Worm (Caenorhabditis elegans) whole organism, midembryonic: Measurements from ENCODE around the gene T25F10.4.

Source experiments
- T22C8.4 ChIP-seq: fragments of 200-800 bp; sonication (Bioruptor generic); IDR thresholded peaks from 2 replicates; pipeline ENCODE4 v1.3.6; 2022; ENCODE audit warnings: missing genetic modification characterization, missing compliant biosample characterization
- cog-1 ChIP-seq: sonication (generic microtip); optimal IDR thresholded peaks from 2 replicates; lab custom pipeline; 2016; ENCODE audit warnings: missing genetic modification characterization, missing compliant biosample characterization
- flt-1 ChIP-seq: fragments of 200-800 bp; sonication (Bioruptor generic); IDR thresholded peaks from 2 replicates; pipeline ENCODE4 v1.3.6; 2022; ENCODE audit warnings: missing genetic modification characterization, missing compliant biosample characterization
- klf-2 ChIP-seq: fragments of 200-800 bp; sonication (Bioruptor generic); conservative IDR thresholded peaks from 2 replicates; pipeline ENCODE4 v1.3.6; 2022; ENCODE audit warnings: missing genetic modification reagents, missing genetic modification characterization, missing compliant biosample characterization
- med-1 ChIP-seq: sonication (generic microtip); optimal IDR thresholded peaks from 2 replicates; lab custom pipeline; 2017; ENCODE audit warnings: missing genetic modification characterization, mild to moderate bottlenecking, missing compliant biosample characterization, antibody characterized with exemption, missing genetic modification reagents; ENCODE audit not compliant: insufficient read depth
- ref-1 ChIP-seq: fragments of 200-800 bp; sonication (Bioruptor generic); conservative IDR thresholded peaks from 2 replicates; pipeline ENCODE4 v1.3.6; 2022; ENCODE audit warnings: missing genetic modification reagents, missing genetic modification characterization, missing compliant biosample characterization
- tab-1 ChIP-seq: fragments of 200-800 bp; sonication (Bioruptor generic); IDR thresholded peaks from 2 replicates; pipeline ENCODE4 v1.3.6; 2022; ENCODE audit warnings: missing genetic modification characterization, missing compliant biosample characterization
- ztf-23 ChIP-seq: fragments of 200-800 bp; sonication (Bioruptor generic); IDR thresholded peaks from 2 replicates; pipeline ENCODE4 v1.3.6; 2022; ENCODE audit warnings: missing genetic modification reagents, missing genetic modification characterization, missing compliant biosample characterization
- ztf-29 ChIP-seq: fragments of 200-800 bp; sonication (Bioruptor generic); IDR thresholded peaks from 2 replicates; pipeline ENCODE4 v1.3.6; 2022; ENCODE audit warnings: missing genetic modification reagents, missing genetic modification characterization, missing compliant biosample characterization

T25F10.4 gene

ce11 chrV:6780166-6780565 lies 17.9 kb upstream of the T25F10.4 start, which contains the start of gene ZC404.15:
ZC404.15 (plus strand) TSS chrV:6780466.
- TF ChIP-seq klf-2 (no peak), tab-1 (GFP tag; lab: Robert Waterston, UW) (no peak), flt-1 (GFP tag; lab: Robert Waterston, UW) (no peak), cog-1 (tag; lab: Kevin White, UChicago) (no peak), med-1 (no peak), ztf-23 (no peak), ref-1 (no peak)

- TF ChIP-seq flt-1 (GFP tag; lab: Robert Waterston, UW) (no peak), med-1 (no peak)
Observed at ce11 chrV:6778457-6778856, 16.2 kb upstream of the T25F10.4 start.

- no peak for TF ChIP-seq ztf-29 (GFP tag; lab: Robert Waterston, UW)
- TF ChIP-seq med-1 = no peak
- no peak for TF ChIP-seq flt-1 (GFP tag; lab: Robert Waterston, UW)
- TF ChIP-seq T22C8.4 (GFP tag; lab: Robert Waterston, UW) = no peak
- no peak for TF ChIP-seq cog-1 (tag; lab: Kevin White, UChicago)
- TF ChIP-seq ref-1 = no peak
- no peak for TF ChIP-seq ztf-23
- TF ChIP-seq klf-2 = no peak
- TF ChIP-seq tab-1 (GFP tag; lab: Robert Waterston, UW) = no peak
Observed at ce11 chrV:6775708-6776107, 13.4 kb upstream of the T25F10.4 start, which contains the start of gene srh-28. srh-28 (minus strand) TSS chrV:6775808.

ce11 chrV:6773735-6774134 lies 11.5 kb upstream of the T25F10.4 start, which contains the start of gene ZC404.16:
ZC404.16 (minus strand) TSS chrV:6773835.
- TF ChIP-seq ref-1 (no peak), tab-1 (GFP tag; lab: Robert Waterston, UW) (no peak), cog-1 (tag; lab: Kevin White, UChicago) (no peak), med-1 (no peak), ztf-23 (no peak), flt-1 (GFP tag; lab: Robert Waterston, UW) (no peak), klf-2 (no peak), T22C8.4 (GFP tag; lab: Robert Waterston, UW) (no peak), ztf-29 (GFP tag; lab: Robert Waterston, UW) (no peak)

- TF ChIP-seq T22C8.4 (GFP tag; lab: Robert Waterston, UW) (no peak), tab-1 (GFP tag; lab: Robert Waterston, UW) (no peak), med-1 (no peak), ztf-23 (no peak), cog-1 (tag; lab: Kevin White, UChicago) (no peak), flt-1 (GFP tag; lab: Robert Waterston, UW) (no peak), ref-1 (no peak), klf-2 (no peak), ztf-29 (GFP tag; lab: Robert Waterston, UW) (no peak)
Observed at ce11 chrV:6771645-6772044, 9.4 kb upstream of the T25F10.4 start, which contains the start of gene srh-30. srh-30 (minus strand) TSS chrV:6771745.

ce11 chrV:6769440-6769839 lies 7.2 kb upstream of the T25F10.4 start:
- no peak for TF ChIP-seq ztf-23
- TF ChIP-seq T22C8.4 (GFP tag; lab: Robert Waterston, UW) = no peak
- no peak for TF ChIP-seq med-1
- TF ChIP-seq cog-1 (tag; lab: Kevin White, UChicago) = no peak
- TF ChIP-seq flt-1 (GFP tag; lab: Robert Waterston, UW) = no peak
- TF ChIP-seq tab-1 (GFP tag; lab: Robert Waterston, UW) = no peak

ce11 chrV:6768452-6768929 lies 6.2 kb upstream of the T25F10.4 start, which contains the start of the genes T25F10.1 and clik-1:
T25F10.1 (plus strand) TSS chrV:6768502.
clik-1 (minus strand) TSS chrV:6768732.
- no peak for TF ChIP-seq ref-1
- no peak for TF ChIP-seq ztf-29 (GFP tag; lab: Robert Waterston, UW)
- TF ChIP-seq T22C8.4 (GFP tag; lab: Robert Waterston, UW) = no peak
- no peak for TF ChIP-seq cog-1 (tag; lab: Kevin White, UChicago)
- no peak for TF ChIP-seq klf-2
- TF ChIP-seq tab-1 (GFP tag; lab: Robert Waterston, UW) = no peak
- no peak for TF ChIP-seq med-1
- no peak for TF ChIP-seq ztf-23
- TF ChIP-seq flt-1 (GFP tag; lab: Robert Waterston, UW) = no peak

- no peak for TF ChIP-seq tab-1 (GFP tag; lab: Robert Waterston, UW)
- TF ChIP-seq T22C8.4 (GFP tag; lab: Robert Waterston, UW) = no peak
- TF ChIP-seq med-1 = no peak
- TF ChIP-seq ztf-29 (GFP tag; lab: Robert Waterston, UW) = no peak
- TF ChIP-seq ref-1 = no peak
- no peak for TF ChIP-seq cog-1 (tag; lab: Kevin White, UChicago)
- TF ChIP-seq klf-2 = no peak
Observed at ce11 chrV:6767576-6767975, 5.3 kb upstream of the T25F10.4 start.

ce11 chrV:6764972-6765371 lies 2.7 kb upstream of the T25F10.4 start, which contains the start of gene bbs-8:
bbs-8 (minus strand) TSS chrV:6765072.
- no peak for TF ChIP-seq klf-2
- TF ChIP-seq med-1 = no peak
- TF ChIP-seq ztf-23 = 0 out of 2 replicates have a peak, but pooled peaks have one; percentile 2
- no peak for TF ChIP-seq ztf-29 (GFP tag; lab: Robert Waterston, UW)
- no peak for TF ChIP-seq T22C8.4 (GFP tag; lab: Robert Waterston, UW)
- no peak for TF ChIP-seq flt-1 (GFP tag; lab: Robert Waterston, UW)
- TF ChIP-seq cog-1 (tag; lab: Kevin White, UChicago) = no peak
- no peak for TF ChIP-seq ref-1
- no peak for TF ChIP-seq tab-1 (GFP tag; lab: Robert Waterston, UW)

ce11 chrV:6758017-6758416 lies 4.2 kb downstream of the T25F10.4 start, which contains the start of gene dbl-1:
dbl-1 (plus strand) TSS chrV:6758135.
- no peak for TF ChIP-seq ztf-23
- TF ChIP-seq tab-1 (GFP tag; lab: Robert Waterston, UW) = no peak
- TF ChIP-seq cog-1 (tag; lab: Kevin White, UChicago) = no peak
- no peak for TF ChIP-seq med-1
- TF ChIP-seq ztf-29 (GFP tag; lab: Robert Waterston, UW) = no peak
- TF ChIP-seq flt-1 (GFP tag; lab: Robert Waterston, UW) = no peak
- no peak for TF ChIP-seq klf-2
- no peak for TF ChIP-seq T22C8.4 (GFP tag; lab: Robert Waterston, UW)
- TF ChIP-seq ref-1 = no peak
